Worm (Caenorhabditis elegans): ENCODE measurements around the gene nhr-66.

Gene nhr-66

DNA sequence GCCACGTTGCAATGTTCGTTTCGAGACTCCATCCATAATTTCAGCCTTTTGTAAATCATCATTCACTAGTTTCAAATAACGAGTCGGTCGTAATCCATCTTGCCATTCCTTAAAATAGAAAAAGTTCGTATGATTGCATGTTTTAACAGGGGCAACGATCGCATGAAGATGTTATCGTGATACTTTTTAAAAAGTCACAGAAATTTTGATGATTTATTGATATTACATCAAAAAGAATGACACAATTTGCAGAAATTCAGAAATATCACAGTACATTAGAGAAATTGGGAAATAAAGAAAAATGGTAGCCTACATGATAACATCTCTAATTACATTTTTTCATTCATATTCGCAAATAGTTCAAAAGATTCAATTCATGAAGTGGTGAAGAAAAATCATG is 36.9 kb upstream of the nhr-66 start:
- no peak for TF ChIP-seq ceh-14 (tag; optimal IDR thresholded peaks at IDR 0.05)
- no peak for TF ChIP-seq ceh-31 (tag; optimal IDR thresholded peaks at IDR 0.05)
- no peak for TF ChIP-seq ceh-19 (GFP tag; optimal IDR thresholded peaks at IDR 0.05)
- TF ChIP-seq hlh-6 (tag; optimal IDR thresholded peaks at IDR 0.05), result no peak
- TF ChIP-seq pha-2 (tag; optimal IDR thresholded peaks at IDR 0.05), result no peak
- no peak for TF ChIP-seq unc-86 (tag; optimal IDR thresholded peaks at IDR 0.05)
- TF ChIP-seq ceh-30 (tag; optimal IDR thresholded peaks at IDR 0.05), result no peak
- no peak for TF ChIP-seq pqm-1 (tag; optimal IDR thresholded peaks at IDR 0.05)
- no peak for TF ChIP-seq sox-4 (tag; optimal IDR thresholded peaks at IDR 0.05)
- no peak for TF ChIP-seq eyg-1 (tag; optimal IDR thresholded peaks at IDR 0.05)
- no peak for TF ChIP-seq elt-4 (tag; optimal IDR thresholded peaks at IDR 0.05)
- no peak for TF ChIP-seq lin-11 (tag; optimal IDR thresholded peaks at IDR 0.05)

DNA sequence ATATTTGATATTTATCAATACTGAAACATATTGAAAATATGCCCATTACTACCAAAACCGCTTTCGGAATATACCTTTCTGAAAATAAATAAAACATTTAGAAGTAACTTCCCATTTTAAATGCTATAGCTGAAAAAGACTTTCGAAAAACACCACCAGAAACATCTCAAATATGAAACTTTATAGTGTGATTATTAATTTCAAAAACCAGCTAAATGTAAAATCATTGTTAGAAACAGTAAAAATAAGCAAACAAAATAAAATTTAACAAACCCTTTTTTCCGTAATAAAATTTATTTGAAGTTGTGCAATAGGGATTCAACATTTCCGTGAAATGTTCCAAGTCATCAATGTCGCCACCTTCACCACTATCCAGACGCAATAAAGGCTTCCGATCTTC is 31.6 kb upstream of the nhr-66 start, which contains the start of the genes K07H8.5 and K07H8.8:
TSS of gene K07H8.5 (plus strand) at position 301 of the 400 bp plus-strand sequence.
TSS of gene K07H8.8 (minus strand) at position 389 of the 400 bp plus-strand sequence.
- TF ChIP-seq hlh-15 (tag; optimal IDR thresholded peaks at IDR 0.05) (no peak), ceh-48 (tag; optimal IDR thresholded peaks at IDR 0.05) (no peak), ceh-9 (tag; optimal IDR thresholded peaks at IDR 0.05) (no peak), unc-86 (tag; optimal IDR thresholded peaks at IDR 0.05) (no peak), madf-2 (tag; optimal IDR thresholded peaks at IDR 0.05) (no peak), nhr-11 (tag; optimal IDR thresholded peaks at IDR 0.05) (no peak), sox-4 (tag; optimal IDR thresholded peaks at IDR 0.05) (no peak), ahr-1 (tag; optimal IDR thresholded peaks at IDR 0.05) (no peak), hlh-6 (tag; optimal IDR thresholded peaks at IDR 0.05) (no peak), ceh-24 (tag; optimal IDR thresholded peaks at IDR 0.05) (no peak), ceh-45 (GFP tag; IDR thresholded peaks at IDR 0.05) (no peak), ceh-14 (tag; optimal IDR thresholded peaks at IDR 0.05) (no peak), pat-9 (tag; optimal IDR thresholded peaks at IDR 0.05) (no peak)

DNA sequence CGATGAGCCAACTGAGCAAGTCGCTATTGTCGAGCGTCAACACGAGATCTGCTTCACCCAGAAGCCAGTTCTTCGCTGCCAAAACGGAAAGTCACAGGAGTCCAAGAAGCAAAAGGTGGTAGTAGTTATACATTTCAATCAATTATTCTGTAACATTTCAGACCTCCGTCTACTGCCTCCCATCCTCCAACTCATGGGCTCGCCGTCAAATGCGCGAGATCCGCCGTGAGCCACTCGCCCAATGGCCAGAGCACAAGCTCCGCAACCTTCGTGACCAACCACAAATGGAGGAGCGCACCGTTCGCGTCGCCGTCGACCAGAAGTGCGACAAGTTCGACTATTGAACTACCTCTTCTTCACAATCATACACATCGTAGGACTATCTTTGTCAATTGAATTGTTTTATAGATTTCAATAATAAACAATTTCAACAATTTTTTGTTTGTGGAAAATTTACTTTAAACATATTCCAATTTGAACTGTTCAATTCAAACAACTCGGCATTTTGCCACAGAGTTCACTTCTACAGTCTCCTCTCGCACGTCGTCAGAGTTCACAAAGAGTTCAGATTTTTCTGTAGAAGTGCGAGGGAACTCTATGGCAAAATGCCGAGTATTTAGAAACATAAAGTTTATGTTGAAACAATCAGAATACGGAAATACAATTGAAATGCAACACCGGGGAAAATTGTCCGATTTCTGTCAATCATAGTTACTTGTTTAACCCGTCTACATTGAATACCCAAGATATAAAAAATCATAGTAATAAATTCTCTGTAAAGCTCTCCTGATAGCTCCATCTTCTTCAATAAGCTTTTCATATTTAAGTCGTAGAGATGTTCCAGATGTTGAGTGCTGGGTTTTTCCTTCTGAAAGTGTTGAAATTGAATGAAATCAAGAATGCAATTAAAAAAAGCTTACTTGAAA is 29.9 kb upstream of the nhr-66 start:
- TF ChIP-seq fkh-6 (tag; optimal IDR thresholded peaks at IDR 0.05), result no peak
- TF ChIP-seq ztf-16 (tag; optimal IDR thresholded peaks at IDR 0.05), result no peak
- TF ChIP-seq nhr-232 (tag; optimal IDR thresholded peaks at IDR 0.05), result no peak
- no peak for TF ChIP-seq hlh-15 (tag; optimal IDR thresholded peaks at IDR 0.05)

DNA sequence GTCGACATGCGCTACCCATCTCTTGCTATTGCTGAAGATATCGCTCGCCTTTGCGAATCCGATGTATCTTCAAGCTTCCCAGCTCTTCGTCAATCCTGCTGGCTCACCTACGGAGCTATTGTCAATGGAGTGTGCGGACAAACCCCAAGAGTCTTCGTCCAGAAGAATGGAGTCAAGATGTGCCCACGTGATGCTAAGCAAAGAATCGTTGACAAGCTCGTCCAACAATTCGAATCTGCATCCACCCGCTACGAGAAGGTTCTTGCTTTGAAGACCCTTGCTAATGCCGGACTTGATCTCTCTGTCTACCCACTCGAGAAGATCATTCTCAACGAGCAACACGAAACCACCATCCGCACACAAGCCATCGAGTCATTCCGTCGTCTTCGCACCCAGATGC is 26.3 kb upstream of the nhr-66 start:
- no peak for TF ChIP-seq fkh-6 (tag; optimal IDR thresholded peaks at IDR 0.05)
- no peak for TF ChIP-seq ahr-1 (tag; optimal IDR thresholded peaks at IDR 0.05)
- TF ChIP-seq eyg-1 (tag; optimal IDR thresholded peaks at IDR 0.05), result no peak
- TF ChIP-seq pqm-1 (tag; optimal IDR thresholded peaks at IDR 0.05), result no peak
- TF ChIP-seq ceh-9 (tag; optimal IDR thresholded peaks at IDR 0.05), result no peak
- no peak for TF ChIP-seq pros-1 (tag; optimal IDR thresholded peaks at IDR 0.05)
- no peak for TF ChIP-seq pax-1 (tag; optimal IDR thresholded peaks at IDR 0.05)
- no peak for TF ChIP-seq odd-2 (tag; optimal IDR thresholded peaks at IDR 0.05)
- TF ChIP-seq ceh-31 (tag; optimal IDR thresholded peaks at IDR 0.05), result no peak
- TF ChIP-seq elt-2 (tag; optimal IDR thresholded peaks at IDR 0.05), result no peak
- TF ChIP-seq ceh-18 (tag; optimal IDR thresholded peaks at IDR 0.05), result no peak
- TF ChIP-seq F13H6.1 (tag; optimal IDR thresholded peaks at IDR 0.05), result no peak

DNA sequence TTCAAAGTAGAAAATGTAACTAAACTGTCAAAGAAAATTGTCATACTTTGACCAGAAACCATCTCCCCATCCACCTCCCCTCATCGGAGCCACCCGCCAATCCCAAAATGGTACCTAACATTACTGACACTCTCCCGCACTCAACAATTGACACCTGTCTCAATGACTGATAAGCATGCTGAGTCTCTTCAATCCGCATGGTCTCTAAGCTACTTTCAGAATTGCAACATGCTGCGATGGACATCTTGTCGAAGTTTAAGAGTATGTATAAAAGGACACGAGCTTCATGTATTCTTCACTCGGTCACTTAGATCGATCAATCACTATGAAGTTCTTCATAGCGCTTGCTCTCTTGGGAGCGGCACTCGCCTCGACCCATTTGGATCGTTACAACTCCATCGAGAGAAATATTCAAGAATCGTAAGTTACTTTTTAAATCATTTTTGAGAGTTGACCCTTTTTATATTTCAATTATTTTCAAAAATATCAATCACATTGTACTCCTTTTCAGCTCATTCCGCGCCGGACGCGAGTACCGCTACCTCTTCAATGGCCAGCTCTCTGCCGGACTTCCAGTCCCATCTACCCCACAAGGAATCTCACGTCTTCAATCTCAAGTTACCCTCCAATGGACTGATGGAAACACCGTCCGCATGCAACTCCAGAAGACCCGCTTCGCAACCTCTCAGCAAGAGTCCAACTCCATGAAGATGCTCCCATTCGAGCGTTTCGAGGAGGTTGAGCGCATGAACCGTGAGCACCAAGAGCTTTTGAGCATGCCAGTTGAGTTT is 24.6 kb upstream of the nhr-66 start, which contains the start of gene vit-6:
TSS of gene vit-6 (plus strand) at position 310 of the 791 bp plus-strand sequence.
- no peak for TF ChIP-seq ceh-22 (tag; optimal IDR thresholded peaks at IDR 0.05)
- no peak for TF ChIP-seq lim-6 (tag; optimal IDR thresholded peaks at IDR 0.05)
- no peak for TF ChIP-seq rnt-1 (tag; optimal IDR thresholded peaks at IDR 0.05)
- TF ChIP-seq hlh-15 (tag; optimal IDR thresholded peaks at IDR 0.05), result no peak
- no peak for TF ChIP-seq nhr-232 (tag; optimal IDR thresholded peaks at IDR 0.05)
- TF ChIP-seq ceh-34 (tag; optimal IDR thresholded peaks at IDR 0.05), result no peak
- no peak for TF ChIP-seq odd-2 (tag; optimal IDR thresholded peaks at IDR 0.05)
- no peak for TF ChIP-seq ama-1 (optimal IDR thresholded peaks at IDR 0.05)
- TF ChIP-seq eyg-1 (tag; optimal IDR thresholded peaks at IDR 0.05), result no peak
- no peak for TF ChIP-seq ceh-9 (tag; optimal IDR thresholded peaks at IDR 0.05)
- TF ChIP-seq sox-4 (tag; optimal IDR thresholded peaks at IDR 0.05), result no peak
- no peak for TF ChIP-seq mec-3 (tag; optimal IDR thresholded peaks at IDR 0.05; ENCODE audit: borderline replicate concordance)
- no peak for TF ChIP-seq ttx-3 (tag; optimal IDR thresholded peaks at IDR 0.05)
- no peak for TF ChIP-seq pha-2 (tag; optimal IDR thresholded peaks at IDR 0.05)
- no peak for TF ChIP-seq gmeb-2 (tag; optimal IDR thresholded peaks at IDR 0.05)
- TF ChIP-seq tbx-7 (tag; optimal IDR thresholded peaks at IDR 0.05), result no peak
- TF ChIP-seq npax-4 (tag; optimal IDR thresholded peaks at IDR 0.05), result no peak
- TF ChIP-seq ref-2 (tag; optimal IDR thresholded peaks at IDR 0.05), result no peak

Data from whole organism, late embryonic.